Fruit fly (Drosophila melanogaster): Measurements from ENCODE around the gene shtd.

Gene shtd

dm6 chrX:15498791-15499190 is 36.5 kb upstream of the shtd start (continued):
- TF ChIP-seq Eip74EF (GFP tag; optimal IDR thresholded peaks at IDR 0.05) (no peak), Optix (GFP tag; IDR thresholded peaks at IDR 0.05) (no peak), nerfin-2 (GFP tag; IDR thresholded peaks at IDR 0.05; ENCODE audit: partially characterized antibody) (no peak), ewg (GFP tag; optimal IDR thresholded peaks at IDR 0.05) (no peak), CG12769 (tag; optimal IDR thresholded peaks at IDR 0.05) (no peak), CG11723 (GFP tag; optimal IDR thresholded peaks at IDR 0.05) (peak; percentile 18), hbn (GFP tag; IDR thresholded peaks at IDR 0.05; ENCODE audit: partially characterized antibody) (no peak), CG8944 (GFP tag; optimal IDR thresholded peaks at IDR 0.05) (no peak), Dp (GFP tag; optimal IDR thresholded peaks at IDR 0.05) (no peak), CG10979 (tag; optimal IDR thresholded peaks at IDR 0.05) (peak; percentile 26), NFAT (GFP tag; IDR thresholded peaks at IDR 0.05) (no peak), tup (GFP tag; optimal IDR thresholded peaks at IDR 0.05) (no peak), C15 (GFP tag; IDR thresholded peaks at IDR 0.05) (no peak), CG3281 (GFP tag; optimal IDR thresholded peaks at IDR 0.05) (no peak), ATbp (GFP tag; optimal IDR thresholded peaks at IDR 0.05) (no peak), Gsc (GFP tag; IDR thresholded peaks at IDR 0.05) (no peak), hb (GFP tag; IDR thresholded peaks at IDR 0.05; ENCODE audit: partially characterized antibody) (no peak), gro (GFP tag; optimal IDR thresholded peaks at IDR 0.05) (no peak), sens (GFP tag) (peak; percentile 79), Doc3 (GFP tag; IDR thresholded peaks at IDR 0.05; ENCODE audit: partially characterized antibody) (no peak), CG13123 (GFP tag; optimal IDR thresholded peaks at IDR 0.05) (no peak), nmo (GFP tag; optimal IDR thresholded peaks at IDR 0.05) (no peak), Ravus (GFP tag; IDR thresholded peaks at IDR 0.05) (no peak), gsb-n (tag; optimal IDR thresholded peaks at IDR 0.05) (no peak), CG14965 (GFP tag; optimal IDR thresholded peaks at IDR 0.05; ENCODE audit: borderline replicate concordance) (no peak), caup (GFP tag; optimal IDR thresholded peaks at IDR 0.05; ENCODE audit: severe bottlenecking) (no peak), sqz (GFP tag; optimal IDR thresholded peaks at IDR 0.05) (peak; percentile 9), HHEX (GFP tag; optimal IDR thresholded peaks at IDR 0.05) (peak; percentile 1)

- TF ChIP-seq Rx (GFP tag; IDR thresholded peaks at IDR 0.05) (no peak), Six4 (GFP tag; optimal IDR thresholded peaks at IDR 0.05) (no peak), rib (GFP tag; IDR thresholded peaks at IDR 0.05) (no peak), peb (GFP tag; IDR thresholded peaks at IDR 0.05) (peak; percentile 6; the same call in 1 of the 2 replicates), Ada2b (GFP tag; IDR thresholded peaks at IDR 0.05) (no peak), CG13894 (tag; optimal IDR thresholded peaks at IDR 0.05) (no peak), sqz (GFP tag; optimal IDR thresholded peaks at IDR 0.05) (peak; percentile 39), CG10543 (GFP tag; optimal IDR thresholded peaks at IDR 0.05) (peak; percentile 17), odd (GFP tag; optimal IDR thresholded peaks at IDR 0.05) (peak; percentile 9), ATbp (GFP tag; optimal IDR thresholded peaks at IDR 0.05) (peak; percentile 71), Jarid2 (GFP tag; optimal IDR thresholded peaks at IDR 0.05) (no peak), CG11695 (GFP tag; IDR thresholded peaks at IDR 0.05) (no peak), sens-2 (GFP tag; IDR thresholded peaks at IDR 0.05) (no peak), CG1024 (GFP tag; IDR thresholded peaks at IDR 0.05) (no peak), mam (GFP tag; optimal IDR thresholded peaks at IDR 0.05) (no peak), CG14441 (GFP tag; IDR thresholded peaks at IDR 0.05) (no peak), crol (GFP tag; IDR thresholded peaks at IDR 0.05) (peak; percentile 37; the same call in 1 of the 2 replicates), CG1233 (GFP tag; optimal IDR thresholded peaks at IDR 0.05) (peak; percentile 5), CG2129 (GFP tag; IDR thresholded peaks at IDR 0.05; ENCODE audit: partially characterized antibody) (no peak), h (optimal IDR thresholded peaks at IDR 0.05) (no peak), zf30C (GFP tag; optimal IDR thresholded peaks at IDR 0.05) (no peak), CG12219 (GFP tag; optimal IDR thresholded peaks at IDR 0.05) (no peak), CG9727 (GFP tag; optimal IDR thresholded peaks at IDR 0.05) (peak; percentile 33), bcd (GFP tag; optimal IDR thresholded peaks at IDR 0.05) (no peak)
These were observed 35.4 kb upstream of the shtd start for dm6 chrX:15497440-15498271.

Data from whole organism, embryonic.